Worm (Caenorhabditis elegans) whole organism, L4/young adult: ENCODE measurements around the gene fkh-2.

Experiments used
- W03F9.2 ChIP-seq: fragments of 150-350 bp; optimal IDR thresholded peaks from 2 replicates; lab custom pipeline; 2014; ENCODE audit warnings: missing biosample characterization, missing genetic modification characterization
- dao-5 ChIP-seq: sonication (generic microtip); optimal IDR thresholded peaks from 2 replicates; lab custom pipeline; 2016; ENCODE audit warnings: missing genotype, missing genetic modification characterization, moderate library complexity, missing compliant biosample characterization
- him-1 ChIP-seq: sonication (generic microtip); optimal IDR thresholded peaks from 2 replicates; lab custom pipeline; 2016; ENCODE audit warnings: missing genotype, missing genetic modification reagents, missing genetic modification characterization, missing compliant biosample characterization

The fkh-2 gene

DNA sequence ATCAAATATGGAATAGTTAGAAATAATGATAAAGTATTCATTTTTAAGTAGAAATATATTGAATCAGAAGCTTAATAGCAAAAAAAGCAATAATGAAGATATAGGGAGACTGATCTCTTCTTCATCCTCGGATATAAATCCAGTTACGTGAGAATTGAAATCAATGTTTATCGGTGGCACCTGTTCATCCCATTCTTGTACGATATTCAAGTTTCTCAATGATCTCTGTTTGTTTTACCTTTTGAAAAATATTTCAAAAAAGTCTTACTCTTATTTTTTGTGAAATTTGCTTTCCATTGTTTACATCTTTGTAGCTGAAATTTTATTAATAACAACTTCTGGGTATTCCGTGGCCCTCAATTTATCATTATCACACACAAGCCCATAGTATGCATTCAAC is 16.3 kb upstream of the fkh-2 start, which contains the start of gene T14G12.12:
Gene T14G12.12, minus strand, starts transcription at position 101 of the 400 bp plus-strand sequence.
- TF ChIP-seq dao-5 (tag; lab: Kevin White, UChicago) (no peak), him-1 (no peak), W03F9.2 (tag; lab: Kevin White, UChicago) (no peak)

ce11 chrX:3756238-3756637 is 14.1 kb upstream of the fkh-2 start:
- TF ChIP-seq him-1 (no peak), W03F9.2 (tag; lab: Kevin White, UChicago) (no peak), dao-5 (tag; lab: Kevin White, UChicago) (no peak)

DNA sequence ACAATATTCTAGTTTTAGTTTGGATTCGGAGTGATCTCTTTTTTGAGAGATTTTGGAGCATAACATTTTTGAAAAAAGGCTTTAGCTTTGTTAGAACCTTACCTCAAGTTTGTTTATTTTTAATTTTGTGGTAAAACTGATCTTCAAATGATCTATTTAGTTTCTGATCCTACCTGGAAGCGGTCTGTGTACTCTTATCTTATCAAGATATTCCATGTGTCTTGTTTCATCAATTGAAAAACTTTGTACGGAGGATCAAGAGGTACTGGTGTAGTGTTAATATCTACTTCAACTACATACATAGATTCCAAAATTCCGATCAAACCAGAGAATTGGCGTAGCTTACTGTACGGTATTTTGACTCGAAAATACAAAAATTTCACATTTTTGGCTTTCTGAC is 13.6 kb upstream of the fkh-2 start:
- TF ChIP-seq him-1 (no peak), W03F9.2 (tag; lab: Kevin White, UChicago) (no peak), dao-5 (tag; lab: Kevin White, UChicago) (no peak)

ce11 chrX:3752443-3752842 is 10.3 kb upstream of the fkh-2 start:
- TF ChIP-seq W03F9.2 (tag; lab: Kevin White, UChicago) (no peak), dao-5 (tag; lab: Kevin White, UChicago) (no peak), him-1 (no peak)

DNA sequence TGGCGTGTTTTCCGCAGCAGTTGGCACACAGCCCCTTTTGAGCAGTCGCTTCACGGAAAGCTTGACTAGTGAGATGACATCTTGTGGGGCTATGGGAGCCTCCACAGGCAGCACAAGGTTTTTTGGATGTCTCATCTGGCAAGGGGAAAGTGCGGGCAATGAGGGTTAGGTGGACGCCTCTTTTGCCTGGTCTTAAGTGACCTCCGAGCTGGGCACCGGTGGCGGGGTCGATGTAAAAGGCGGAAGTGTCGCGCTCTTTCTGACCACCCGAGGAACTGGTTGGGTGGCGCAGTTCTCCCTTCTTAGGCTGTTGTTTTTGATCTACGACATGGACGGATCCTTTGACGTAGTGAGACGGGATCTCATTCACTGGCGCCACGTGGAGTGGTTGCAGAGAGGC is 9.2 kb upstream of the fkh-2 start:
- no peak for TF ChIP-seq him-1
- TF ChIP-seq dao-5 (tag; lab: Kevin White, UChicago): no peak
- no peak for TF ChIP-seq W03F9.2 (tag; lab: Kevin White, UChicago)

DNA sequence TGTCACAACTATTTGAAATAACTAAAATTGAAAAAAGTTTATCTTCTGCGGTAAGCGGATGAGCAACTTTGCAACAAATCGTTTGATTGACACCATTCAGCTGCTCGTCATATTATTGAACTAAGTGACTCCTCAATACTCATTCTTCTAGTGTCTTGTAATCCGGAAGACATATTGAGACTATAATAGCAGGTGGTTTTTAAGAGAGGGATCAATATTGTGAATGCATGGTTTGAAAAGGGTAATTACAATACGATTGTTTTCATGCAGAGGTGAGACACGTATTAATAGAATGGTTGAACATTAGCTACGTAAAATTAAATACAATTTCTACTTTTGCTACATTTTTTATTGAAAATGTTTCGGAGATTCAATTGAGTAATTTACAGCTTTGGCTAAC is 1.1 kb upstream of the fkh-2 start:
- TF ChIP-seq W03F9.2 (tag; lab: Kevin White, UChicago) (no peak), dao-5 (tag; lab: Kevin White, UChicago) (no peak), him-1 (no peak)

DNA sequence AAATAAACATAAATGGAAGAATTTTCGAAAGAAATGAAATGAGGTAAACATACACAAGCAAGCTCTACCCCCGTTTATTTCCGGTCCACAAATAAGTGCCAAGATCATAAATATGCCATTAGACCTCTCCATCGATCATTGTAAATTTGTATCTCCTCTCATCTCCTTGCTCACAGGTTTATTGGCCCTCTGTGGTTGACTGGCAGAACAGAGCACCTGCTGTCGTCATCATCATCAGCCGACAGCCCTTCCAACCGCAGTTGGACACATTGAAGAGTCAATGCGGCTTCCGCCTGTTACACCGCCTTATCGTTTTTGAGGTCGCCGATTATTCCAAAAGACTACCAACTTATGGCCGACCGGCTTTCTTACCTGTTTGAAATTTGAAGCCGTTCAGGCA is 3.5 kb downstream of the fkh-2 start:
- TF ChIP-seq dao-5 (tag; lab: Kevin White, UChicago): no peak
- TF ChIP-seq him-1: no peak
- no peak for TF ChIP-seq W03F9.2 (tag; lab: Kevin White, UChicago)

DNA sequence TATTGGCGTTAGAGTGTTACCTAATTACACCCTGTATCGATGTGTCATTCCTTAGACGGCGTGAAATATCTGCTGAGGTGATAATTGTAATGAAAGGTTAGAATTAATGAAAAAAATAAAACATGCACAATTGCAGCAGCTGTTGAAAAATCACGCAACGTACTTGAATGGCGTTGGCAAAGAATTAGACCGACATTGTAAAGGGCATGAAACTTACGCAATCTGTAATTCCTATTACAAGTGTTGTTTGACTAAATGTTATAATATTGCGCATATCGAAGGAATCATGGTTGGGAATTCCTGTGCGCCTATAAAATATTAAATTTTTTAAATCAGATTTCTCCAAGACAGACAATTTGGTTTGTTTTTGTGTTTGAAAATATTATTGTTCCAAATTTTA is 8.4 kb downstream of the fkh-2 start, which contains the start of gene tag-18:
Gene tag-18, minus strand, starts transcription at position 305 of the 400 bp plus-strand sequence.
- TF ChIP-seq him-1: no peak
- no peak for TF ChIP-seq dao-5 (tag; lab: Kevin White, UChicago)
- no peak for TF ChIP-seq W03F9.2 (tag; lab: Kevin White, UChicago)

DNA sequence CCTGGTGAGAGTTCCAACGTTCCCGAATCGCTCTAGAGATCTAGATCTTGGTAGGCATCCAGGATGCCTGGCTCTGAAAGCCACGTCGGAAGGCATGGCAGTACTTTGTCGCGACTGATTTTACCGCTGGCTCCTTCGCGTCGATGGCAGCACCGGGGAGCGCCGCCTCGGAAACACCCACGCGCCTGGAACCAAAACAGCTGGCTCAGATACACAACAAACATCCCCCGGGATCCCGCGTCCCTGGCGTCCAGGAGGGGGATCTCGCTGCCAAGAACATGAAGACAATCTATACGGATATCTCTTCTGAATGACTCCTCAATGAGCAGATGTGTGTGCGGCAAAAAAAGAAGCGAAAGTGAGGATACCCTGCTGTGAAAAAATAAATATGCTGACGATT is 8.8 kb downstream of the fkh-2 start:
- TF ChIP-seq dao-5 (tag; lab: Kevin White, UChicago) (no peak), him-1 (no peak), W03F9.2 (tag; lab: Kevin White, UChicago) (no peak)

- TF ChIP-seq him-1: no peak
- TF ChIP-seq dao-5 (tag; lab: Kevin White, UChicago): no peak
- no peak for TF ChIP-seq W03F9.2 (tag; lab: Kevin White, UChicago)
Measured at ce11 chrX:3728970-3729369, 13.2 kb downstream of the fkh-2 start, which contains the start of gene aex-4. Gene aex-4, plus strand, starts transcription at chrX:3729281.

ce11 chrX:3727274-3727673 is 14.8 kb downstream of the fkh-2 start, which contains the start of gene nlp-1:
Gene nlp-1, plus strand, starts transcription at chrX:3727574.
- TF ChIP-seq him-1: no peak
- no peak for TF ChIP-seq dao-5 (tag; lab: Kevin White, UChicago)
- TF ChIP-seq W03F9.2 (tag; lab: Kevin White, UChicago): no peak

- TF ChIP-seq dao-5 (tag; lab: Kevin White, UChicago): no peak
- no peak for TF ChIP-seq W03F9.2 (tag; lab: Kevin White, UChicago)
- TF ChIP-seq him-1: no peak
Measured at ce11 chrX:3725437-3725836, 16.7 kb downstream of the fkh-2 start.

ce11 chrX:3715835-3716234 is 26.3 kb downstream of the fkh-2 start:
- no peak for TF ChIP-seq him-1
- no peak for TF ChIP-seq dao-5 (tag; lab: Kevin White, UChicago)
- TF ChIP-seq W03F9.2 (tag; lab: Kevin White, UChicago): no peak

DNA sequence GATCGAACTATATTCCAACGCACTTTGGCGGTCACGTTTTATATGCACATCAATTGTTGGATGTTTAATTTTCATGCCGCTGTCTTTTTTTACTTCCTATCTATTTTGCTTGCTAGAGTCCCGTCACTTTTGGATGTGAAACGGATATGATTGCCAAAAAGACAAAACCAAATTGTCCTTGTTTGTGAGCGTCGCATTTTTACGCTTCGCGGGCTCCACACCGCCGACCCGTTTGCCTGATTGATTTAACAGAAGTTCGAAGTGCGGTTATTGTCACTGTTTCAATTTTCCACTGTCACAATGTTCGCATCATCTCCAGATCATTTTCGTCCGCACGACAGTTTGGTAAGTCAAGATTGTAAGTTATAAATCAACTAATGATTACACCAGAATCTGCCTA is 27.3 kb downstream of the fkh-2 start, which contains the start of gene C01C4.2:
Gene C01C4.2, plus strand, starts transcription at position 301 of the 400 bp plus-strand sequence.
- TF ChIP-seq him-1 (no peak), dao-5 (tag; lab: Kevin White, UChicago) (no peak), W03F9.2 (tag; lab: Kevin White, UChicago) (no peak)

ce11 chrX:3711581-3712101 is 30.5 kb downstream of the fkh-2 start:
- TF ChIP-seq dao-5 (tag; lab: Kevin White, UChicago) (no peak), him-1 (no peak), W03F9.2 (tag; lab: Kevin White, UChicago) (no peak)
